Worm (Caenorhabditis elegans) whole organism, L1 larva: Measurements from ENCODE around the gene C50F4.16.

Experiments used
- C34B4.2 ChIP-seq: sonication (generic microtip); optimal IDR thresholded peaks from 2 replicates; lab custom pipeline; 2017; ENCODE audit warnings: mild to moderate bottlenecking, missing genetic modification characterization, missing compliant biosample characterization
- F16B12.6 ChIP-seq: fragments of 150-350 bp; optimal IDR thresholded peaks from 2 replicates; lab custom pipeline; 2014; ENCODE audit warnings: missing biosample characterization, missing genetic modification characterization
- Y116A8C.19 ChIP-seq: sonication (generic microtip); optimal IDR thresholded peaks from 2 replicates; lab custom pipeline; 2016; ENCODE audit warnings: missing compliant biosample characterization, missing genetic modification characterization, borderline replicate concordance
- aha-1 ChIP-seq: fragments of 150-350 bp; optimal IDR thresholded peaks from 2 replicates; lab custom pipeline; 2014; ENCODE audit warnings: missing biosample characterization, missing genetic modification characterization
- ama-1 ChIP-seq: fragments of 150-350 bp; optimal IDR thresholded peaks from 2 replicates; lab custom pipeline; 2014
- blmp-1 ChIP-seq: fragments of 150-350 bp; optimal IDR thresholded peaks from 2 replicates; lab custom pipeline; 2014; ENCODE audit warnings: missing biosample characterization, missing genetic modification characterization
- ceh-63 ChIP-seq: fragments of 200-800 bp; sonication (Bioruptor generic); optimal IDR thresholded peaks from 2 replicates; lab custom pipeline; 2018; ENCODE audit warnings: mild to moderate bottlenecking, missing genetic modification characterization, missing compliant biosample characterization
- ceh-88 ChIP-seq: fragments of 200-800 bp; sonication (Bioruptor generic); IDR thresholded peaks from 2 replicates; pipeline ENCODE4 v1.3.6; 2022; ENCODE audit warnings: missing genetic modification characterization, missing compliant biosample characterization
- ceh-90 ChIP-seq: sonication (generic microtip); optimal IDR thresholded peaks from 2 replicates; lab custom pipeline; 2016; ENCODE audit warnings: missing genetic modification characterization, missing compliant biosample characterization
- dpl-1 ChIP-seq, 3 experiments: fragments of 150-350 bp in 2 of 3; sonication (generic microtip) in 1 of 3; optimal IDR thresholded peaks; 2 replicates each; lab custom pipeline; 2014 to 2017; ENCODE audit warnings: missing biosample characterization in 3 of 3, missing genetic modification characterization in 3 of 3, missing genetic modification reagents in 3 of 3
- dsc-1 ChIP-seq: sonication (generic microtip); optimal IDR thresholded peaks from 2 replicates; lab custom pipeline; 2016; ENCODE audit warnings: mild to moderate bottlenecking, missing genetic modification characterization, missing compliant biosample characterization
- efl-1 ChIP-seq, 4 experiments: fragments of 150-350 bp; optimal IDR thresholded peaks in 3 of 4; peaks in 1 of 4; 1 replicate in 1 of 4; 2 replicates in 3 of 4; lab custom pipeline; 2014; ENCODE audit warnings: missing biosample characterization in 2 of 4, missing genetic modification characterization in 2 of 4, missing genetic modification reagents in 2 of 4
- elt-3 ChIP-seq, 6 experiments: fragments of 150-350 bp in 1 of 6; sonication (generic microtip); optimal IDR thresholded peaks; 2 replicates each; lab custom pipeline; 2017 to 2018; ENCODE audit warnings: missing biosample characterization in 6 of 6, missing genetic modification characterization in 6 of 6, inconsistent platforms in 1 of 6
- fkh-8 ChIP-seq: sonication (generic microtip); optimal IDR thresholded peaks from 2 replicates; lab custom pipeline; 2016; ENCODE audit warnings: mild to moderate bottlenecking, missing genetic modification characterization, missing compliant biosample characterization
- hlh-4 ChIP-seq: sonication (generic microtip); optimal IDR thresholded peaks from 2 replicates; lab custom pipeline; 2016; ENCODE audit warnings: mild to moderate bottlenecking, missing genetic modification characterization, missing compliant biosample characterization
- hpl-2 ChIP-seq: fragments of 150-350 bp; optimal IDR thresholded peaks from 2 replicates; lab custom pipeline; 2014; ENCODE audit warnings: missing biosample characterization, missing genetic modification reagents, missing genetic modification characterization
- jun-1 ChIP-seq: fragments of 150-350 bp; optimal IDR thresholded peaks from 2 replicates; lab custom pipeline; 2014; ENCODE audit warnings: missing biosample characterization, missing genetic modification reagents, missing genetic modification characterization
- lin-13 ChIP-seq: fragments of 150-350 bp; optimal IDR thresholded peaks from 2 replicates; lab custom pipeline; 2014; ENCODE audit warnings: missing biosample characterization, missing genetic modification reagents, missing genetic modification characterization
- lin-14 ChIP-seq: fragments of 200-800 bp; sonication (Bioruptor generic); optimal IDR thresholded peaks from 2 replicates; lab custom pipeline; 2018; ENCODE audit warnings: mild to moderate bottlenecking, missing genetic modification characterization, moderate library complexity, missing compliant biosample characterization
- lin-35 ChIP-seq, 2 experiments: fragments of 150-350 bp; optimal IDR thresholded peaks; 2 replicates each; lab custom pipeline; 2014; ENCODE audit warnings: missing biosample characterization in 2 of 2, missing genetic modification characterization in 2 of 2, missing genetic modification reagents in 2 of 2
- lin-39 ChIP-seq: fragments of 150-350 bp; optimal IDR thresholded peaks from 2 replicates; lab custom pipeline; 2014; ENCODE audit warnings: missing biosample characterization, missing genetic modification reagents, missing genetic modification characterization
- lir-3 ChIP-seq: sonication (generic microtip); optimal IDR thresholded peaks from 2 replicates; lab custom pipeline; 2016; ENCODE audit warnings: mild to moderate bottlenecking, missing genetic modification characterization, moderate library complexity, missing compliant biosample characterization; ENCODE audit not compliant: poor library complexity
- lsy-2 ChIP-seq, 2 experiments: fragments of 150-350 bp; optimal IDR thresholded peaks; 2 replicates each; lab custom pipeline; 2014; ENCODE audit warnings: missing biosample characterization in 2 of 2, missing genetic modification characterization in 2 of 2
- mab-9 ChIP-seq: fragments of 200-800 bp; sonication (Bioruptor generic); IDR thresholded peaks from 2 replicates; pipeline ENCODE4 v1.3.6; 2022; ENCODE audit warnings: missing genetic modification reagents, missing genetic modification characterization, missing compliant biosample characterization
- mdl-1 ChIP-seq, 2 experiments: fragments of 150-350 bp; optimal IDR thresholded peaks; 2 replicates each; lab custom pipeline; 2014 to 2017; ENCODE audit warnings: missing biosample characterization in 2 of 2, missing genetic modification characterization in 2 of 2, inconsistent platforms in 1 of 2
- mef-2 ChIP-seq: fragments of 150-350 bp; optimal IDR thresholded peaks from 2 replicates; lab custom pipeline; 2014; ENCODE audit warnings: missing biosample characterization, missing genetic modification characterization
- mep-1 ChIP-seq: fragments of 150-350 bp; optimal IDR thresholded peaks from 2 replicates; lab custom pipeline; 2014; ENCODE audit warnings: missing biosample characterization, missing genetic modification characterization
- nhr-12 ChIP-seq: sonication (generic microtip); optimal IDR thresholded peaks from 2 replicates; lab custom pipeline; 2017; ENCODE audit warnings: missing biosample characterization, missing genetic modification characterization
- nhr-19 ChIP-seq: fragments of 200-800 bp; sonication (Bioruptor generic); conservative IDR thresholded peaks from 2 replicates; pipeline ENCODE4 v1.3.6; 2022; ENCODE audit warnings: missing genetic modification characterization, missing compliant biosample characterization
- nhr-20 ChIP-seq: sonication (generic microtip); optimal IDR thresholded peaks from 2 replicates; lab custom pipeline; 2016; ENCODE audit warnings: mild to moderate bottlenecking, missing genetic modification characterization, missing compliant biosample characterization
- nhr-47 ChIP-seq: sonication (generic microtip); optimal IDR thresholded peaks from 2 replicates; lab custom pipeline; 2016; ENCODE audit warnings: mild to moderate bottlenecking, missing genetic modification characterization, moderate library complexity, missing compliant biosample characterization
- nhr-71 ChIP-seq: sonication (generic microtip); optimal IDR thresholded peaks from 2 replicates; lab custom pipeline; 2016; ENCODE audit warnings: mild to moderate bottlenecking, missing genetic modification characterization, moderate library complexity, missing compliant biosample characterization
- nhr-77 ChIP-seq: fragments of 150-350 bp; optimal IDR thresholded peaks from 2 replicates; lab custom pipeline; 2014; ENCODE audit warnings: missing biosample characterization, missing genetic modification characterization
- nhr-85 ChIP-seq: sonication (generic microtip); peaks from one replicate; lab custom pipeline; 2016; ENCODE audit warnings: missing genetic modification characterization, inconsistent platforms, missing compliant biosample characterization
- pag-3 ChIP-seq: sonication (generic microtip); optimal IDR thresholded peaks from 2 replicates; lab custom pipeline; 2017; ENCODE audit warnings: missing genetic modification characterization, mild to moderate bottlenecking, missing compliant biosample characterization, antibody characterized with exemption, borderline replicate concordance; ENCODE audit not compliant: insufficient read depth
- snpc-4 ChIP-seq: fragments of 150-350 bp; optimal IDR thresholded peaks from 2 replicates; lab custom pipeline; 2014; ENCODE audit warnings: missing biosample characterization, missing genetic modification characterization
- snu-23 ChIP-seq: sonication (generic microtip); optimal IDR thresholded peaks from 2 replicates; lab custom pipeline; 2016; ENCODE audit warnings: missing genetic modification characterization, missing compliant biosample characterization
- sox-4 ChIP-seq: sonication (generic microtip); optimal IDR thresholded peaks from 2 replicates; lab custom pipeline; 2016; ENCODE audit warnings: missing genetic modification characterization, missing compliant biosample characterization
- sptf-1 ChIP-seq: fragments of 150-350 bp; optimal IDR thresholded peaks from 2 replicates; lab custom pipeline; 2014; ENCODE audit warnings: missing biosample characterization, missing genetic modification characterization
- sup-37 ChIP-seq: fragments of 200-800 bp; sonication (Bioruptor generic); optimal IDR thresholded peaks from 2 replicates; lab custom pipeline; 2018; ENCODE audit warnings: mild to moderate bottlenecking, missing genetic modification characterization, missing compliant biosample characterization
- swsn-7 ChIP-seq: sonication (generic microtip); optimal IDR thresholded peaks from 2 replicates; lab custom pipeline; 2016; ENCODE audit warnings: missing genetic modification characterization, missing compliant biosample characterization
- tlp-1 ChIP-seq: fragments of 150-350 bp; optimal IDR thresholded peaks from 2 replicates; lab custom pipeline; 2014; ENCODE audit warnings: missing biosample characterization, missing genetic modification characterization
- unc-130 ChIP-seq: fragments of 150-350 bp; optimal IDR thresholded peaks from 2 replicates; lab custom pipeline; 2017; ENCODE audit warnings: missing biosample characterization, missing genetic modification characterization, inconsistent platforms
- unc-86 ChIP-seq: sonication (generic microtip); optimal IDR thresholded peaks from 2 replicates; lab custom pipeline; 2016; ENCODE audit warnings: missing genetic modification characterization, missing compliant biosample characterization
- xbp-1 ChIP-seq: sonication (generic microtip); optimal IDR thresholded peaks from 2 replicates; lab custom pipeline; 2016; ENCODE audit warnings: missing genetic modification characterization, missing compliant biosample characterization
- zag-1 ChIP-seq: fragments of 150-350 bp; optimal IDR thresholded peaks from 2 replicates; lab custom pipeline; 2014; ENCODE audit warnings: missing biosample characterization, missing genetic modification characterization
- ztf-11 ChIP-seq, 2 experiments: sonication (generic microtip); optimal IDR thresholded peaks; 2 replicates each; lab custom pipeline; 2016 to 2017; ENCODE audit warnings: missing genetic modification characterization in 2 of 2, missing biosample characterization in 1 of 2, missing compliant biosample characterization in 1 of 2
- ztf-4 ChIP-seq: fragments of 150-350 bp; optimal IDR thresholded peaks from 2 replicates; lab custom pipeline; 2014; ENCODE audit warnings: missing biosample characterization, missing genetic modification characterization

Gene C50F4.16

ce11 chrV:9541506-9541905 is at the start of gene C50F4.16:
Gene C50F4.16, minus strand, starts transcription at chrV:9541606.
- TF ChIP-seq nhr-77 (tag; lab: Kevin White, UChicago) (no peak), tlp-1 (tag; lab: Kevin White, UChicago) (no peak)

DNA sequence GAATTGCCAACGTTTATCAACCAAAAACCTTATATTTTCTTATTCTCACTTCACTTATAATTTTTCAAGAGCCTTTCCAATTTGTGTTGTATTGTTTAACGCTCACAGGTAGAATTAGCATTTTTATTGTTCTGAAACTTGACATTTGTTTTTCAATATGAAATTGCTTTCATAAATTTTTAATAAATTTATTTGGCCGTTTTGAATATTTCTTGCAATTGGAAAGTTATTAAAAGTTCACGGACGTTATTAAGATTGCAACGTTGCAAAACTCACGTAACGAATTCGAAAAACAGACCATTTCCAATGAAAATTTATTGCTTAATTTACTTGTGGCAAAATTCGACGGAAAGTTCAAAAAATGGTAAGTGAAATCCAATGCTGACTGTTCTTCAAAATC is 48.9 kb upstream of the C50F4.16 start, which contains the start of gene K09G1.2:
K09G1.2 (plus strand) TSS at position 301 of the 400 bp plus-strand sequence.
- TF ChIP-seq C34B4.2 (tag; lab: Kevin White, UChicago) (no peak), sptf-1 (tag; lab: Kevin White, UChicago) (no peak), sup-37 (GFP tag; lab: Kevin White, UChicago) (no peak), F16B12.6 (no peak), lin-39 (no peak), hlh-4 (tag; lab: Kevin White, UChicago) (no peak), nhr-12 (tag; lab: Kevin White, UChicago) (no peak), mdl-1 (tag; optimal IDR thresholded peaks at IDR 0.05; lab: Kevin White, UChicago) (no peak), fkh-8 (tag; lab: Kevin White, UChicago) (no peak)

ce11 chrV:9588574-9588973 is 47.2 kb upstream of the C50F4.16 start:
- TF ChIP-seq efl-1 (optimal IDR thresholded peaks at IDR 0.05; lab: Kevin White, UChicago) = no peak
- TF ChIP-seq efl-1 (GFP tag; optimal IDR thresholded peaks at IDR 0.05 in 1 of 2; lab: Kevin White, UChicago) = no peak
- no peak for TF ChIP-seq swsn-7 (tag; lab: Kevin White, UChicago)
- peak; percentile 68 for TF ChIP-seq blmp-1 (tag; lab: Kevin White, UChicago)
- no peak for TF ChIP-seq ceh-90 (tag; lab: Kevin White, UChicago)
- TF ChIP-seq mab-9 (GFP tag; lab: Robert Waterston, UW) = no peak
- no peak for TF ChIP-seq sox-4 (tag; lab: Kevin White, UChicago)
- no peak for TF ChIP-seq snpc-4 (tag; lab: Kevin White, UChicago)
- no peak for TF ChIP-seq lin-13 (GFP tag; lab: Kevin White, UChicago)
- no peak for TF ChIP-seq pag-3 (tag; lab: Kevin White, UChicago)
- no peak for TF ChIP-seq ztf-11 (tag; optimal IDR thresholded peaks at IDR 0.05; lab: Kevin White, UChicago)
- no peak for TF ChIP-seq nhr-47 (tag; lab: Kevin White, UChicago)
- TF ChIP-seq unc-86 (tag; lab: Kevin White, UChicago) = no peak
- no peak for TF ChIP-seq ztf-4
- peak; percentile 16 for TF ChIP-seq mep-1 (tag; lab: Kevin White, UChicago)
- no peak for TF ChIP-seq ceh-88 (GFP tag; lab: Robert Waterston, UW)
- TF ChIP-seq lin-35 (GFP tag; optimal IDR thresholded peaks at IDR 0.05; lab: Kevin White, UChicago) = no peak
- TF ChIP-seq lin-14 (GFP tag; lab: Kevin White, UChicago) = peak; percentile 57
- TF ChIP-seq lin-39 = no peak
- no peak for TF ChIP-seq lsy-2 (tag; optimal IDR thresholded peaks at IDR 0.05; lab: Kevin White, UChicago)
- no peak for TF ChIP-seq unc-130 (tag; lab: Kevin White, UChicago)
- TF ChIP-seq Y116A8C.19 (tag; lab: Kevin White, UChicago) = no peak
- no peak for TF ChIP-seq ama-1 (lab: Kevin White, UChicago)
- TF ChIP-seq snu-23 (GFP tag; lab: Kevin White, UChicago) = peak; percentile 34
- TF ChIP-seq C34B4.2 (tag; lab: Kevin White, UChicago) = no peak
- no peak for TF ChIP-seq aha-1
- peak; percentile 22 for TF ChIP-seq nhr-20 (tag; lab: Kevin White, UChicago)
- no peak for TF ChIP-seq ceh-63 (GFP tag; lab: Kevin White, UChicago)
- no peak for TF ChIP-seq fkh-8 (tag; lab: Kevin White, UChicago)
- no peak for TF ChIP-seq lir-3 (tag; lab: Kevin White, UChicago)
- no peak for TF ChIP-seq mef-2 (tag; lab: Kevin White, UChicago)
- TF ChIP-seq sup-37 (GFP tag; lab: Kevin White, UChicago) = no peak
- TF ChIP-seq nhr-71 = peak; percentile 5
- no peak for TF ChIP-seq xbp-1 (tag; lab: Kevin White, UChicago)
- TF ChIP-seq F16B12.6 = no peak
- peak in 2 of 6 experiments; percentile 40 to 41 for TF ChIP-seq elt-3 (tag; optimal IDR thresholded peaks at IDR 0.05; lab: Kevin White, UChicago)
- TF ChIP-seq zag-1 = no peak
- no peak for TF ChIP-seq hpl-2 (GFP tag; lab: Kevin White, UChicago)
- no peak for TF ChIP-seq dpl-1 (GFP tag; optimal IDR thresholded peaks at IDR 0.05; lab: Kevin White, UChicago)
- TF ChIP-seq nhr-19 (GFP tag; lab: Robert Waterston, UW) = no peak
- TF ChIP-seq hlh-4 (tag; lab: Kevin White, UChicago) = no peak
- no peak for TF ChIP-seq jun-1 (tag; lab: Kevin White, UChicago)
- TF ChIP-seq nhr-85 (tag; lab: Kevin White, UChicago) = peak; percentile 68
- no peak for TF ChIP-seq dsc-1 (tag; lab: Kevin White, UChicago)
